Fruit fly (Drosophila melanogaster) ovary, adult (tissue): ENCODE measurements around the gene Spindly.

Experiments
- CG17801 ChIP-seq: fragments of 200-800 bp; optimal IDR thresholded peaks from 2 replicates; lab custom pipeline; 2019; ENCODE audit warnings: missing biosample characterization, mild to moderate bottlenecking, missing genetic modification characterization, moderate library complexity; ENCODE audit not compliant: partially characterized antibody

Spindly gene

dm6 chr2L:3479697-3480442, 50.2 kb downstream of the Spindly start:
- TF ChIP-seq CG17801 (GFP tag; lab: Kevin White, UChicago), result no peak

dm6 chr2L:3478034-3478880, 51.9 kb downstream of the Spindly start, which contains the start of gene Thor:
Gene Thor (plus strand): TSS chr2L:3478434.
- peak; percentile 75 for TF ChIP-seq CG17801 (GFP tag; lab: Kevin White, UChicago)
